Worm (Caenorhabditis elegans): ENCODE data around the gene znf-593.

- no peak for TF ChIP-seq zip-8 (tag; optimal IDR thresholded peaks at IDR 0.05)
- no peak for TF ChIP-seq drap-1 (GFP tag; optimal IDR thresholded peaks at IDR 0.05)
- no peak for TF ChIP-seq nhr-2 (tag; optimal IDR thresholded peaks at IDR 0.05)
- TF ChIP-seq sptf-1 (tag; optimal IDR thresholded peaks at IDR 0.05): no peak
- TF ChIP-seq hlh-1 (tag; optimal IDR thresholded peaks at IDR 0.05): no peak
- TF ChIP-seq elt-1 (tag; optimal IDR thresholded peaks at IDR 0.05; ENCODE audit: borderline replicate concordance, insufficient read depth): no peak
- no peak for TF ChIP-seq elt-3 (tag; optimal IDR thresholded peaks at IDR 0.05)
- no peak for TF ChIP-seq pha-4 (tag; optimal IDR thresholded peaks at IDR 0.05)
Observed at ce11 chrIII:11930899-11931298, 12.4 kb upstream of the znf-593 start.

Data from whole organism, mixed stage, embryonic.